Fruit fly (Drosophila melanogaster) Kc167 (cell line): ENCODE data around the gene Arl6IP1.

Experiments used
- Myc ChIP-seq: fragments of >200 bp; optimal IDR thresholded peaks from 2 replicates; lab custom pipeline; 2017; ENCODE audit warnings: missing external identifiers
- h ChIP-seq: fragments of >200 bp; optimal IDR thresholded peaks from 3 replicates; lab custom pipeline; 2018; ENCODE audit warnings: missing external identifiers
- insv ChIP-seq: fragments of >200 bp; optimal IDR thresholded peaks from 3 replicates; lab custom pipeline; 2018; ENCODE audit warnings: missing external identifiers
- ttk ChIP-seq: sonication (Bioruptor generic); optimal IDR thresholded peaks from 2 replicates; lab custom pipeline; 2017; ENCODE audit warnings: missing external identifiers

DNA sequence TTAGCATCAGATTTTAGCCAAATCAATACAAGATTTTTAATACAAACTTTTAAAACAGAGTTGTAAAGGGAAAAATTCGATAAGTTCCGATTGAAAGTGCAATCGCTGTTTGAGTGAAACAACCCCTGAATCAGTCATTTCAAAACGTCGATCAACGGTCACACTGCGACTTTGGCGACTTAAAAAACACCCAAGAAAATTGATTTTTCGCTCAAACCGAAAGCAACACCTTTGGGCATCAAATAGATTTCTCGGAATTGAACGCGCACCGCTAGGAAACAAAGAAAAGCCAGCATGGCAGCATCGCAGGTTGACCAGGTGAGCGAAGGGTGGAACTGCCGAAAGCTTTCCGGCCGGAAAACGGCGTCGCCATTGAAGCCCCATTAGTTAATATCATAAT lies at the start of gene Arl6IP1:
- no peak for TF ChIP-seq Myc (lab: Kevin White, UChicago)
- no peak for TF ChIP-seq ttk (lab: Kevin White, UChicago)
- no peak for TF ChIP-seq h (lab: Kevin White, UChicago)
- TF ChIP-seq insv (lab: Kevin White, UChicago): no peak
